Fruit fly (Drosophila melanogaster): ENCODE results near the gene Flad1.

Flad1 gene

DNA sequence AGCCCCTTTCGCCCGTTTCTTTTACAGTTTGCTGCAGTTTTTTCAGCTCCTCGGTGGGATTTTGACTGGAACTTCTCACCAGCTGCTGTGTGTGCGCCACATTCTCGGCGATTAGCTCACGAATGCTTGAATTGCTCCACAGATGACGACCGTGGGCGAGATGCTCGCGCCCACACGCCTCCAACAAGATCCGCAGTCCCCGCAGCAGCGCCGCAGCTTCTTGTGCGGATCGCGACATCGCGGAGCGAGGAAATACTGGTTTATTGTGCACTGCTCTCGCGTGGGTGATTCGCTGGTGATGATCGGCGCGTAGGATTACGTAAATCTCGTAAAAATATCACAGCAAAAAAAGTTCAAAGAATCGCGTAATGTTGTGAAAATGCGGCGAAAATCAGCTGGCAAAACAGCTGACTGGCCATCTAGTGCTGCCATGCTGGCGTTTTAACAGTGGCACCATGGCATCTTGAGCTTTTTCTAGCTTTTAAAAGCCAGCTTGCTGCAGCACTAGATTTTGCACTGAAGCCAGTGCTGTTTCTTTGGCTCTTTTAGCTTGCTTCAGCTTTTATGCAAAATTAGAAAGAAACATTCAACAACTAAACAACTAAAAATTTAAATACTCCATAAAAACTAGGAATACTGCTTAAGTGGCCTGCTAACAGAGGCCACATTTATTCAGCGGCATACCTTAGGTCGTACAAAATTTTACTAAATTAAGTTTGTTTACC is 2.4 kb downstream of the Flad1 start, which contains the start of gene Coq8:
TSS of gene Coq8 (minus strand) at position 397 of the 725 bp plus-strand sequence.
- TF ChIP-seq Clk (GFP tag; optimal IDR thresholded peaks at IDR 0.05) (no peak), CG12768 (GFP tag; optimal IDR thresholded peaks at IDR 0.05) (no peak), ovo (GFP tag; optimal IDR thresholded peaks at IDR 0.05) (no peak), CG5204 (GFP tag; optimal IDR thresholded peaks at IDR 0.05) (no peak), CG33017 (tag; optimal IDR thresholded peaks at IDR 0.05) (no peak), tj (GFP tag; optimal IDR thresholded peaks at IDR 0.05) (peak; percentile 18), cic (GFP tag; optimal IDR thresholded peaks at IDR 0.05) (no peak), CG11617 (GFP tag; optimal IDR thresholded peaks at IDR 0.05) (no peak), Mnt (GFP tag; optimal IDR thresholded peaks at IDR 0.05) (no peak), Hr96 (GFP tag; optimal IDR thresholded peaks at IDR 0.05) (no peak), bab1 (GFP tag; optimal IDR thresholded peaks at IDR 0.05) (peak; percentile 55), kay (GFP tag; ENCODE audit: borderline replicate concordance) (no peak)

DNA sequence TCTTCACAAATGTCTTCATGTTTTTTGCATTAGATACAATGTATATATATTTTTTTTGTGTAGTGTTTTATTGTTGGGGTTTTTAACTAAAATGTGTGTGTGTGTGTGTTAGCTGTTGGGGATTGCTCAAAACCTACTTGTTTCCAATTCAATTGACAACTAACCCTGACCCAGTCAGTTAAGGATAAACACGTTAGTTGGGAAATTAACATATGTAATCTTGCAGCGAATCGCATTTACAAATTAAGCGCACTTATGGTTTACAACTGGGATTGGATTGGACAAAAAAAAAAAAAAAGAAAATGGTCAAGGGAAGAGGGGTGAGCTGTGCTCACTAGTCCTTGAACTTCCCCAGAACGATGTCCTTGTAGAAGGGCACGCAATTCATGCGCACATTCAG is 4.7 kb downstream of the Flad1 start, which contains the start of gene CG32650:
TSS of gene CG32650 (minus strand) at position 101 of the 400 bp plus-strand sequence.
- TF ChIP-seq CG1620 (GFP tag; optimal IDR thresholded peaks at IDR 0.05): no peak
- no peak for TF ChIP-seq CG7101 (tag; optimal IDR thresholded peaks at IDR 0.05)
- TF ChIP-seq kay (GFP tag; ENCODE audit: borderline replicate concordance): no peak
- TF ChIP-seq CG7045 (GFP tag; optimal IDR thresholded peaks at IDR 0.05): no peak
- TF ChIP-seq CG5204 (GFP tag; optimal IDR thresholded peaks at IDR 0.05): no peak
- no peak for TF ChIP-seq CG33017 (tag; optimal IDR thresholded peaks at IDR 0.05)
- no peak for TF ChIP-seq cnc (optimal IDR thresholded peaks at IDR 0.05)
- no peak for TF ChIP-seq CG11617 (GFP tag; optimal IDR thresholded peaks at IDR 0.05)

DNA sequence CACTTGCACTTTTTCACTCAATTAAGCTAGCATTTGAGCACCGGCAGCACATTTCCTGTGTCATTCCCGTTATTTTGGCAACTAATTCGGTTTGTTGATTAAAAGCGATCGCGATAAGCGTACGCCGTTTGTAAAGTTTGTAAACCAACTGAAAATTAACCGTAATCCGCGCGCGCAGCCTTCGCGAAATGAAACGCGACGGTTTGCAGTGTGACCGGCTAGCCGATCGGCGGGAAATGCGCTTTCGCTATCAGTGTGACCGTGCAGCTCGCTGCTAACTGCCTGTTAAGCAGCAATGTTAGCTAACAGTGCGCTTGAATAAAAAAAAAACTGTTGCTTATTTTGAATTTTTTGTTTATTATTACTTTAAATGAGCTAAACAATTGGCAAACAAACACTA is 6.2 kb downstream of the Flad1 start, which contains the start of gene Pde9:
TSS of gene Pde9 (minus strand) at position 178 of the 400 bp plus-strand sequence.
- TF ChIP-seq bab1 (GFP tag; optimal IDR thresholded peaks at IDR 0.05) (peak; percentile 21), ovo (GFP tag; optimal IDR thresholded peaks at IDR 0.05) (peak; percentile 49), toe (GFP tag; optimal IDR thresholded peaks at IDR 0.05) (no peak)

DNA sequence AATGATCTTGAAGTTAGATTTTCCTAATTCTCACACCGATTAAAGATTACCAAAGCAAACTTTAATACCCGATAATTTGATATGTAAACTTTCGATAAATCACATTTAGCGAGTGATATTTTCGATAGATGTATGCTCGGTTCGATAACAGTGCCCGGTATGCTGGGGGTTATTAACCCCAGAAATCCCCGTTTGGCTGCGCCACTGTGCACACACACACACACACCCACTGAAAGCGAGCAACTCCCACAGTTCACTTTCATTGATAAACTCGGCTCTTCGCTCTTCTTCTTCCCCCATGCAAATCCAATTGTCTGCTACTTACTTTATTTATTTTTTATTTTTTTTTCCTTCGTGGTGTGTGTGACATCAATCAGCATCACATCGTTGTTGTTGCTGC is 6.9 kb downstream of the Flad1 start:
- TF ChIP-seq CG11617 (GFP tag; optimal IDR thresholded peaks at IDR 0.05): no peak
- no peak for TF ChIP-seq CG33017 (tag; optimal IDR thresholded peaks at IDR 0.05)
- no peak for TF ChIP-seq Clk (GFP tag; optimal IDR thresholded peaks at IDR 0.05)
- TF ChIP-seq CG5204 (GFP tag; optimal IDR thresholded peaks at IDR 0.05): no peak
- TF ChIP-seq Mnt (GFP tag; optimal IDR thresholded peaks at IDR 0.05): no peak
- no peak for TF ChIP-seq ovo (GFP tag; optimal IDR thresholded peaks at IDR 0.05)
- TF ChIP-seq CG12768 (GFP tag; optimal IDR thresholded peaks at IDR 0.05): no peak
- TF ChIP-seq CG1620 (GFP tag; optimal IDR thresholded peaks at IDR 0.05): no peak
- no peak for TF ChIP-seq CG14711 (tag; optimal IDR thresholded peaks at IDR 0.05)
- no peak for TF ChIP-seq cic (GFP tag; optimal IDR thresholded peaks at IDR 0.05)
- TF ChIP-seq CG7101 (tag; optimal IDR thresholded peaks at IDR 0.05): no peak
- TF ChIP-seq tj (GFP tag; optimal IDR thresholded peaks at IDR 0.05): no peak
- no peak for TF ChIP-seq bab1 (GFP tag; optimal IDR thresholded peaks at IDR 0.05)
- TF ChIP-seq pad (GFP tag; optimal IDR thresholded peaks at IDR 0.05): no peak
- TF ChIP-seq CG7045 (GFP tag; optimal IDR thresholded peaks at IDR 0.05): no peak
- TF ChIP-seq Crg-1 (GFP tag; optimal IDR thresholded peaks at IDR 0.05): no peak
- no peak for TF ChIP-seq cnc (optimal IDR thresholded peaks at IDR 0.05)
- no peak for TF ChIP-seq Hr96 (GFP tag; optimal IDR thresholded peaks at IDR 0.05)
- no peak for TF ChIP-seq kay (GFP tag; ENCODE audit: borderline replicate concordance)

DNA sequence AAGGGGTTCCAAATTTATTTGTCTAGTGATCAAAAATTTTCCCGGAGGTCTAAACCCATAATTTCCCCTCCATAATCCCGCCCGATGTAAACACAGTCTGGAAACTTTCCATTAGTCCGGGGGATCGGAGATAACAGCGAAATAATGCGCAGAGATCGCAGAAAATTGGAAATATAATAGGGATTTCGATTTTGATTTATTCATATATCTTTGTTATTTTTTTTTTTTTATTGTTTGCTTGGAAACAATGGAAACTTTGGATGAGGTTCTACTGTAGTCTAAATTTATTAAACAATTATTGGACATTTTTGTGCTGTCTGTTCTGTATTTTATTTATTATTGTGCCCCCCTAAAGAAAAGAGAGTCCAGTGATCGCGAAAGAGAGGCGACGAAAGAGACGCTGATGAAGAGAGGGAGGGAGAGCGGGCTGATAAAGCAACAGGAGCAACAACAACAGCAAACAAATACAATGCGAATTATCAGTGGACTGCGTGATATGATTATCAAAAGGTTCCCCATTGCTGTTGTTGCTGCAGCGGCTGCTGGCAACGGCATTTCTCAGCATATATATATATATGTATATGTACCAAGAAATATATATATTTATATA is 8.1 kb downstream of the Flad1 start:
- TF ChIP-seq Hr96 (GFP tag; optimal IDR thresholded peaks at IDR 0.05): no peak
- peak; percentile 12 for TF ChIP-seq tj (GFP tag; optimal IDR thresholded peaks at IDR 0.05)
- no peak for TF ChIP-seq bab1 (GFP tag; optimal IDR thresholded peaks at IDR 0.05)
- no peak for TF ChIP-seq CG7045 (GFP tag; optimal IDR thresholded peaks at IDR 0.05)
- TF ChIP-seq Crg-1 (GFP tag; optimal IDR thresholded peaks at IDR 0.05): no peak

DNA sequence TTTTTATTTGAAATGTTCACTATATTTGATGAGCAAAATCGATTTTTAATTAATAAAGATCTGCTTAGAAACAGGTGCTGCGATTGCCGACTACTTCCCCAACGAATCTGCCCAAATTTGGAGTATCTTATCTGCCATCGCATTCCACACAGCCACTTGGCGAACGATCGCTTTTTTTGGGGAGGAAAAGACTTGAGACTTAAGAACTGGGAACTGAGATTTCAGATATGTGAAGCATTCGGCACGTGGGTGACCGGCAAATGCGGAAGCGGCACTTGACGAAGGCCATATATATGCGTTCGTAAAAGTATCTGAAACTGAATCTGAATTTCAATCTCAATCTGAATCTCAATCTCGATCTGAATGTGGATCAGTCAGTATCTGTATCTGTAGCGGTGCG is 9.3 kb downstream of the Flad1 start:
- no peak for TF ChIP-seq toe (GFP tag; optimal IDR thresholded peaks at IDR 0.05)
- TF ChIP-seq Hr96 (GFP tag; optimal IDR thresholded peaks at IDR 0.05): no peak
- no peak for TF ChIP-seq Clk (GFP tag; optimal IDR thresholded peaks at IDR 0.05)
- TF ChIP-seq CG14711 (tag; optimal IDR thresholded peaks at IDR 0.05): no peak
- TF ChIP-seq Mnt (GFP tag; optimal IDR thresholded peaks at IDR 0.05): no peak
- TF ChIP-seq CG7045 (GFP tag; optimal IDR thresholded peaks at IDR 0.05): no peak
- TF ChIP-seq CG7101 (tag; optimal IDR thresholded peaks at IDR 0.05): no peak
- TF ChIP-seq tj (GFP tag; optimal IDR thresholded peaks at IDR 0.05): no peak
- no peak for TF ChIP-seq pad (GFP tag; optimal IDR thresholded peaks at IDR 0.05)
- no peak for TF ChIP-seq CG5204 (GFP tag; optimal IDR thresholded peaks at IDR 0.05)
- no peak for TF ChIP-seq cnc (optimal IDR thresholded peaks at IDR 0.05)
- no peak for TF ChIP-seq CG11617 (GFP tag; optimal IDR thresholded peaks at IDR 0.05)
- no peak for TF ChIP-seq CG1620 (GFP tag; optimal IDR thresholded peaks at IDR 0.05)
- no peak for TF ChIP-seq cic (GFP tag; optimal IDR thresholded peaks at IDR 0.05)
- TF ChIP-seq CG12768 (GFP tag; optimal IDR thresholded peaks at IDR 0.05): no peak
- TF ChIP-seq bab1 (GFP tag; optimal IDR thresholded peaks at IDR 0.05): no peak
- no peak for TF ChIP-seq Crg-1 (GFP tag; optimal IDR thresholded peaks at IDR 0.05)
